Fruit fly (Drosophila melanogaster) whole organism, wandering third instar larva: Measurements from ENCODE around the gene CG43439.

Experiments used
- Dif ChIP-seq: fragments of 200-275, 200-300 bp; sonication (Bioruptor generic); optimal IDR thresholded peaks from 2 replicates; lab custom pipeline; 2018; ENCODE audit warnings: missing biosample characterization, missing genetic modification characterization; ENCODE audit not compliant: partially characterized antibody
- GATAd ChIP-seq: sonication (Bioruptor generic); optimal IDR thresholded peaks from 2 replicates; lab custom pipeline; 2016; ENCODE audit warnings: missing biosample characterization, missing genetic modification characterization
- N ChIP-seq: fragments of >200 bp; optimal IDR thresholded peaks from 2 replicates; lab custom pipeline; 2018; ENCODE audit warnings: missing biosample characterization, missing external identifiers, missing genetic modification characterization
- dsf ChIP-seq: sonication (Bioruptor generic); optimal IDR thresholded peaks from 2 replicates; lab custom pipeline; 2016; ENCODE audit warnings: missing biosample characterization, missing genetic modification characterization, borderline replicate concordance
- pan ChIP-seq: fragments of >200 bp; optimal IDR thresholded peaks from 2 replicates; lab custom pipeline; 2017
- usp ChIP-seq: fragments of >200 bp; optimal IDR thresholded peaks from 2 replicates; lab custom pipeline; 2017; ENCODE audit warnings: missing biosample characterization, missing genetic modification characterization

DNA sequence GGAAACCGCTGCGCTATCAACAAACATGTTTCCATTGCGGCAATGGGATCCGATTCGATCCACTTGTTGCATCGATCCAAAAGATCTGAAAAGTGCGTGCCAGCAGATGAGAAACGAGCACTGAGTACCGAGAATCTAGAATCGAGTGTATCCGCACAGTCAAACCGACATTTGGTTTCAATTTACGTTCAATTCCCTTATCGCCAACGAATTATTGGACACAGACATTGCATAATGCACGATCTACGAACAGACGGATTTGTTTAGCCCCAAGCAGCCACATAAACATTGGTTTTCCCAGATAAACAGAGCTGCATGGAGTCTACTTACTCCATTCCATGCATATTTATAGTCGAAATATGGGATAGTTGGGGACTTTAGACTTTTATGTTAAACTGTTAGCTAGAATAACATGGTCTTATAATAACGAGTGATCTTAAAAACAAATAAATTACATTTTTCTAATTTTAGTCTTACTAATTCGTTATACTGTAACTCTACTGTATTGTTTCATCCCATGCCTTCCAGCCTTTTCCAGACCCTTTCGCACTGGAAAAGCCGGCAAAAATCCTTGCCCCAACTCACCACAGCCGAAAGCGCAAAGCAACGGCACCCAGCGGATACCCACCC is 5.5 kb downstream of the CG43439 start:
- TF ChIP-seq N (GFP tag; lab: Kevin White, UChicago) (no peak), dsf (GFP tag; lab: Kevin White, UChicago) (no peak), Dif (no peak), usp (GFP tag; lab: Kevin White, UChicago) (no peak), pan (lab: Kevin White, UChicago) (no peak), GATAd (GFP tag; lab: Kevin White, UChicago) (no peak)
